Fruit fly (Drosophila melanogaster) whole organism, prepupa: ENCODE data around the gene CG13114.

Source experiments
- CG3032 ChIP-seq: fragments of 200-800 bp; optimal IDR thresholded peaks from 2 replicates; lab custom pipeline; 2019; ENCODE audit warnings: missing biosample characterization, mild to moderate bottlenecking, missing genetic modification characterization, moderate library complexity
- CG6276 ChIP-seq: fragments of 200-800 bp; sonication (Bioruptor generic); optimal IDR thresholded peaks from 2 replicates; lab custom pipeline; 2017; ENCODE audit warnings: missing biosample characterization, mild to moderate bottlenecking, missing genetic modification characterization
- Gug ChIP-seq: fragments of 200-800 bp; sonication (Bioruptor generic); IDR thresholded peaks from 2 replicates; pipeline ENCODE4 v1.3.6; 2022; ENCODE audit warnings: missing biosample characterization, missing genetic modification characterization
- svp ChIP-seq: fragments of 200-800 bp; sonication (Bioruptor generic); peaks from one replicate; lab custom pipeline; 2016; ENCODE audit warnings: missing biosample characterization, missing genetic modification characterization

DNA sequence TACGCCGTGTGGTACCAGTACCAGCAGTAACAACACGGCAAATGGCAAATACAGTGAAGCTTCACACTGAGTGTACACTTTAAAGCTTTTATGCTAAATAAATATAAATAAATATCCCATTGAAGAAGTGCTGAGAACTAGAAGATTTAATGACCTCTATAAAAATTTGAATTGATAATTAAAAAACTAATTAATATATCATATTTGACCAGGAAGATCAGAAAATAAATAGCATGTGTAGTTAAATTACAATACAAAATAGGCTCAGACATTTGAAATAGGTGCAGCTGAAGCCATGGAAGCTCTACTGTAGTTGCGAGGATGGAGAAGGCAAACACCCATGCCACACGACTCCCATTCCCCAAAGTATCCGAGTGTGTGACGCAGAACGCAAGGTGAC lies 18.9 kb downstream of the CG13114 start:
- TF ChIP-seq CG3032 (tag; lab: Kevin White, UChicago) (peak; percentile 24), Gug (peak; percentile 68), svp (GFP tag; lab: Kevin White, UChicago) (no peak), CG6276 (GFP tag; lab: Kevin White, UChicago) (peak; percentile 76)
